Fruit fly (Drosophila melanogaster) whole organism: ENCODE results near the gene Nmd3.

ENCODE experiments used
- EcR ChIP-seq, 2 experiments: fragments of >200 bp; optimal IDR thresholded peaks; 2 replicates each; lab custom pipeline; 2017; ENCODE audit warnings: missing biosample characterization in 2 of 2, missing genetic modification characterization in 2 of 2, missing genetic modification reagents in 2 of 2
- usp ChIP-seq: fragments of >200 bp; optimal IDR thresholded peaks from 2 replicates; lab custom pipeline; 2017; ENCODE audit warnings: missing biosample characterization, missing genetic modification characterization, mixed read lengths

- TF ChIP-seq EcR (GFP tag; optimal IDR thresholded peaks at IDR 0.05; lab: Kevin White, UChicago) (no peak), usp (GFP tag; lab: Kevin White, UChicago) (no peak)
Measured at dm6 chrX:2198272-2198571, 13.8 kb upstream of the Nmd3 start.
